Worm (Caenorhabditis elegans) whole organism, mixed stage, embryonic: ENCODE measurements around the gene syd-9.

Source experiments
- blmp-1 ChIP-seq: fragments of 150-350 bp; optimal IDR thresholded peaks from 2 replicates; lab custom pipeline; 2014; ENCODE audit warnings: missing biosample characterization, missing genetic modification characterization
- flh-1 ChIP-seq: fragments of 200-800 bp; sonication (Bioruptor generic); optimal IDR thresholded peaks from 2 replicates; lab custom pipeline; 2018; ENCODE audit warnings: mild to moderate bottlenecking, missing genetic modification characterization, moderate library complexity, missing compliant biosample characterization
- mep-1 ChIP-seq: fragments of 150-350 bp; optimal IDR thresholded peaks from 2 replicates; lab custom pipeline; 2017; ENCODE audit warnings: missing biosample characterization, missing genetic modification reagents, missing genetic modification characterization, inconsistent platforms
- nhr-237 ChIP-seq: fragments of 150-350 bp; optimal IDR thresholded peaks from 2 replicates; lab custom pipeline; 2014; ENCODE audit warnings: missing biosample characterization, missing genetic modification characterization
- nhr-28 ChIP-seq: fragments of 150-350 bp; optimal IDR thresholded peaks from 2 replicates; lab custom pipeline; 2014; ENCODE audit warnings: missing biosample characterization, missing genetic modification characterization
- pha-4 ChIP-seq: fragments of 150-350 bp; optimal IDR thresholded peaks from 2 replicates; lab custom pipeline; 2018; ENCODE audit warnings: missing biosample characterization, missing genetic modification reagents, missing genetic modification characterization
- snpc-4 ChIP-seq: fragments of 150-350 bp; optimal IDR thresholded peaks from 2 replicates; lab custom pipeline; 2014; ENCODE audit warnings: missing biosample characterization, missing genetic modification characterization
- ztf-11 ChIP-seq: fragments of 150-350 bp; optimal IDR thresholded peaks from 2 replicates; lab custom pipeline; 2014; ENCODE audit warnings: missing biosample characterization, missing genetic modification characterization

ce11 chrX:7210467-7211107, 7.3 kb upstream of the syd-9 start:
- TF ChIP-seq nhr-237, result no peak
- no peak for TF ChIP-seq blmp-1
- no peak for TF ChIP-seq ztf-11
- TF ChIP-seq snpc-4 (tag; lab: Kevin White, UChicago), result no peak
- no peak for TF ChIP-seq flh-1 (GFP tag; lab: Kevin White, UChicago)
- no peak for TF ChIP-seq pha-4 (tag; lab: Kevin White, UChicago)
- TF ChIP-seq nhr-28 (tag; lab: Kevin White, UChicago), result no peak
- no peak for TF ChIP-seq mep-1 (tag; lab: Kevin White, UChicago)
